Fruit fly (Drosophila melanogaster) whole organism, embryonic: ENCODE results near the gene dia.

Source experiments
- Atf-2 ChIP-seq: fragments of 200-800 bp; sonication (Bioruptor generic); optimal IDR thresholded peaks from 2 replicates; lab custom pipeline; 2016; ENCODE audit warnings: missing biosample characterization, missing genetic modification characterization
- Bgb ChIP-seq: fragments of 200-800 bp; sonication (Bioruptor generic); IDR thresholded peaks from 2 replicates; pipeline ENCODE4 v1.3.6; 2022; ENCODE audit warnings: missing biosample characterization, missing genetic modification characterization; ENCODE audit not compliant: partially characterized antibody
- C15 ChIP-seq: fragments of 200-800 bp; sonication (Bioruptor generic); IDR thresholded peaks from 3 replicates; pipeline ENCODE4 v1.3.6; 2022; ENCODE audit warnings: missing biosample characterization, missing genetic modification characterization
- CG10654 ChIP-seq: fragments of 200-800 bp; sonication (Bioruptor generic); optimal IDR thresholded peaks from 2 replicates; lab custom pipeline; 2016; ENCODE audit warnings: missing biosample characterization, missing genetic modification characterization
- CG10959 ChIP-seq: fragments of 200-800 bp; sonication (Bioruptor generic); IDR thresholded peaks from 2 replicates; pipeline ENCODE4 v1.3.6; 2022; ENCODE audit warnings: missing biosample characterization, missing genetic modification characterization
- CG12219 ChIP-seq: fragments of 200-800 bp; sonication (Bioruptor generic); optimal IDR thresholded peaks from 3 replicates; lab custom pipeline; 2018; ENCODE audit warnings: missing biosample characterization, mild to moderate bottlenecking, missing genetic modification characterization
- CG12299 ChIP-seq: fragments of 200-800 bp; sonication (Bioruptor generic); optimal IDR thresholded peaks from 2 replicates; lab custom pipeline; 2018; ENCODE audit warnings: missing biosample characterization, mild to moderate bottlenecking, missing genetic modification characterization
- CG14050 ChIP-seq: fragments of 200-800 bp; sonication (Bioruptor generic); IDR thresholded peaks from 3 replicates; pipeline ENCODE4 v1.3.6; 2022; ENCODE audit warnings: missing biosample characterization, missing genetic modification characterization
- CG1529 ChIP-seq: fragments of 200-800 bp; sonication (Bioruptor generic); optimal IDR thresholded peaks from 3 replicates; lab custom pipeline; 2018; ENCODE audit warnings: missing biosample characterization, missing genetic modification characterization
- CG16815 ChIP-seq: fragments of 200-800 bp; sonication (Bioruptor generic); optimal IDR thresholded peaks from 3 replicates; lab custom pipeline; 2017; ENCODE audit warnings: missing biosample characterization, mild to moderate bottlenecking, missing genetic modification characterization
- CG16863 ChIP-seq: fragments of 200-800 bp; sonication (Bioruptor generic); optimal IDR thresholded peaks from 3 replicates; lab custom pipeline; 2016; ENCODE audit warnings: missing biosample characterization, missing genetic modification characterization
- CG17328 ChIP-seq: fragments of 200-800 bp; sonication (Bioruptor generic); IDR thresholded peaks from 2 replicates; pipeline ENCODE4 v1.3.6; 2022; ENCODE audit warnings: missing biosample characterization, missing genetic modification characterization
- CG18262 ChIP-seq: fragments of 200-800 bp; optimal IDR thresholded peaks from 3 replicates; lab custom pipeline; 2019; ENCODE audit warnings: missing biosample characterization, mild to moderate bottlenecking, missing genetic modification characterization, moderate library complexity
- CG2875 ChIP-seq: fragments of 200-800 bp; sonication (Bioruptor generic); optimal IDR thresholded peaks from 2 replicates; lab custom pipeline; 2017; ENCODE audit warnings: missing biosample characterization, mild to moderate bottlenecking, missing genetic modification characterization, missing genetic modification reagents
- CG2889 ChIP-seq: fragments of 200-800 bp; sonication (Bioruptor generic); IDR thresholded peaks from 3 replicates; pipeline ENCODE4 v1.3.6; 2022; ENCODE audit warnings: missing biosample characterization, missing genetic modification characterization
- CG31365 ChIP-seq: fragments of 200-800 bp; sonication (Bioruptor generic); optimal IDR thresholded peaks from 2 replicates; lab custom pipeline; 2018; ENCODE audit warnings: missing biosample characterization, mild to moderate bottlenecking, missing genetic modification characterization
- CG33557 ChIP-seq: fragments of 200-800 bp; sonication (Bioruptor generic); optimal IDR thresholded peaks from 2 replicates; lab custom pipeline; 2019; ENCODE audit warnings: missing biosample characterization, mild to moderate bottlenecking, missing genetic modification characterization, moderate library complexity
- CG4707 ChIP-seq: fragments of 200-800 bp; sonication (Bioruptor generic); optimal IDR thresholded peaks from 2 replicates; lab custom pipeline; 2018; ENCODE audit warnings: missing biosample characterization, mild to moderate bottlenecking, missing genetic modification characterization, moderate library complexity
- CG6175 ChIP-seq: fragments of 200-800 bp; sonication (Bioruptor generic); IDR thresholded peaks from 3 replicates; pipeline ENCODE4 v1.3.6; 2022; ENCODE audit warnings: missing biosample characterization, missing genetic modification characterization
- CG8089 ChIP-seq: fragments of 200-800 bp; sonication (Bioruptor generic); optimal IDR thresholded peaks from 3 replicates; lab custom pipeline; 2016; ENCODE audit warnings: missing biosample characterization, missing genetic modification characterization
- CG8359 ChIP-seq: fragments of 200-800 bp; sonication (Bioruptor generic); optimal IDR thresholded peaks from 2 replicates; lab custom pipeline; 2017; ENCODE audit warnings: missing biosample characterization, mild to moderate bottlenecking, missing genetic modification characterization, borderline replicate concordance
- Dfd ChIP-seq, 2 experiments: fragments of >200 bp; optimal IDR thresholded peaks; 2 replicates each; lab custom pipeline; 2017; ENCODE audit warnings: missing biosample characterization in 2 of 2, missing genetic modification characterization in 2 of 2
- Eip74EF ChIP-seq, 2 experiments: fragments of 200-800 bp in 1 of 2; fragments of >200 bp in 1 of 2; sonication (Bioruptor generic) in 1 of 2; optimal IDR thresholded peaks; 2 replicates each; lab custom pipeline; 2017 to 2019; ENCODE audit warnings: missing biosample characterization in 2 of 2, missing genetic modification characterization in 2 of 2, mild to moderate bottlenecking in 1 of 2, moderate library complexity in 1 of 2
- Fer3 ChIP-seq: fragments of 200-800 bp; sonication (Bioruptor generic); optimal IDR thresholded peaks from 2 replicates; lab custom pipeline; 2018; ENCODE audit warnings: missing biosample characterization, mild to moderate bottlenecking, missing genetic modification characterization, moderate library complexity
- Gsc ChIP-seq: fragments of 200-800 bp; sonication (Bioruptor generic); IDR thresholded peaks from 2 replicates; pipeline ENCODE4 v1.3.6; 2022; ENCODE audit warnings: missing biosample characterization, missing genetic modification characterization
- Hr51 ChIP-seq, 2 experiments: fragments of 200-800 bp; sonication (Bioruptor generic); optimal IDR thresholded peaks; 2 replicates in 1 of 2; 3 replicates in 1 of 2; lab custom pipeline; 2016 to 2018; ENCODE audit warnings: missing biosample characterization in 2 of 2, missing genetic modification characterization in 2 of 2, mild to moderate bottlenecking in 1 of 2, moderate library complexity in 1 of 2
- Kr ChIP-seq: fragments of 200-800 bp; sonication (Bioruptor generic); optimal IDR thresholded peaks from 2 replicates; lab custom pipeline; 2017; ENCODE audit warnings: missing biosample characterization, mild to moderate bottlenecking, missing genetic modification characterization
- Lim3 ChIP-seq: fragments of 200-800 bp; sonication (Bioruptor generic); IDR thresholded peaks from 2 replicates; pipeline ENCODE4 v1.3.6; 2022; ENCODE audit warnings: missing biosample characterization, missing genetic modification characterization
- Sox102F ChIP-seq: fragments of 200-800 bp; sonication (Bioruptor generic); optimal IDR thresholded peaks from 2 replicates; lab custom pipeline; 2018; ENCODE audit warnings: missing biosample characterization, mild to moderate bottlenecking, missing genetic modification characterization, moderate library complexity
- ara ChIP-seq: fragments of 200-800 bp; sonication (Bioruptor generic); IDR thresholded peaks from 2 replicates; pipeline ENCODE4 v1.3.6; 2022; ENCODE audit warnings: missing biosample characterization, missing genetic modification characterization
- ash1 ChIP-seq: fragments of 200-800 bp; sonication (Bioruptor generic); optimal IDR thresholded peaks from 2 replicates; lab custom pipeline; 2018; ENCODE audit warnings: missing biosample characterization, mild to moderate bottlenecking, missing genetic modification characterization
- bbx ChIP-seq: fragments of 200-800 bp; sonication (Bioruptor generic); IDR thresholded peaks from 2 replicates; pipeline ENCODE4 v1.3.6; 2022; ENCODE audit warnings: missing biosample characterization, missing genetic modification characterization; ENCODE audit not compliant: partially characterized antibody
- bowl ChIP-seq: fragments of 200-800 bp; sonication (Bioruptor generic); IDR thresholded peaks from 2 replicates; pipeline ENCODE4 v1.3.6; 2022; ENCODE audit warnings: missing biosample characterization, missing genetic modification characterization
- cas ChIP-seq: fragments of 200-800 bp; sonication (Bioruptor generic); IDR thresholded peaks from 2 replicates; pipeline ENCODE4 v1.3.6; 2022; ENCODE audit warnings: missing biosample characterization, missing genetic modification characterization
- chn ChIP-seq: fragments of 200-800 bp; sonication (Bioruptor generic); optimal IDR thresholded peaks from 2 replicates; lab custom pipeline; 2016; ENCODE audit warnings: missing biosample characterization, missing genetic modification characterization
- gcm ChIP-seq: fragments of 200-800 bp; sonication (Bioruptor generic); optimal IDR thresholded peaks from 2 replicates; lab custom pipeline; 2019; ENCODE audit warnings: missing biosample characterization, mild to moderate bottlenecking, missing genetic modification characterization, moderate library complexity
- gcm2 ChIP-seq: fragments of 200-800 bp; sonication (Bioruptor generic); optimal IDR thresholded peaks from 2 replicates; lab custom pipeline; 2016; ENCODE audit warnings: missing biosample characterization, missing genetic modification characterization
- gro ChIP-seq: fragments of 200-800 bp; sonication (Bioruptor generic); optimal IDR thresholded peaks from 2 replicates; lab custom pipeline; 2016; ENCODE audit warnings: missing biosample characterization, missing genetic modification characterization
- luna ChIP-seq: fragments of 200-800 bp; sonication (Bioruptor generic); optimal IDR thresholded peaks from 2 replicates; lab custom pipeline; 2016; ENCODE audit warnings: missing biosample characterization, missing genetic modification characterization
- oc ChIP-seq: fragments of 200-800 bp; sonication (Bioruptor generic); optimal IDR thresholded peaks from 2 replicates; lab custom pipeline; 2018; ENCODE audit warnings: missing biosample characterization, mild to moderate bottlenecking, missing genetic modification characterization, moderate library complexity
- onecut ChIP-seq: fragments of 200-800 bp; sonication (Bioruptor generic); IDR thresholded peaks from 2 replicates; pipeline ENCODE4 v1.3.6; 2022; ENCODE audit warnings: missing biosample characterization, missing genetic modification characterization
- pita ChIP-seq: fragments of 200-800 bp; sonication (Bioruptor generic); optimal IDR thresholded peaks from 2 replicates; lab custom pipeline; 2017; ENCODE audit warnings: missing biosample characterization, mild to moderate bottlenecking, missing genetic modification characterization
- prd ChIP-seq, 3 experiments: fragments of >200 bp in 2 of 3; fragments of 200-800 bp in 1 of 3; sonication (Bioruptor generic) in 1 of 3; optimal IDR thresholded peaks in 2 of 3; IDR thresholded peaks in 1 of 3; 2 replicates in 2 of 3; 3 replicates in 1 of 3; pipeline versions ENCODE4 v1.3.6 to Lab custom; 2017 to 2022; ENCODE audit warnings: missing biosample characterization in 1 of 3, missing genetic modification characterization in 1 of 3
- ssp ChIP-seq: fragments of 200-800 bp; sonication (Bioruptor generic); IDR thresholded peaks from 2 replicates; pipeline ENCODE4 v1.3.6; 2022; ENCODE audit warnings: missing biosample characterization, missing genetic modification characterization
- trem ChIP-seq: fragments of 200-800 bp; optimal IDR thresholded peaks from 3 replicates; lab custom pipeline; 2019; ENCODE audit warnings: missing biosample characterization, mild to moderate bottlenecking, missing genetic modification characterization, moderate library complexity
- vvl ChIP-seq: fragments of 200-800 bp; sonication (Bioruptor generic); IDR thresholded peaks from 2 replicates; pipeline ENCODE4 v1.3.6; 2022; ENCODE audit warnings: missing biosample characterization, missing genetic modification characterization
- zen ChIP-seq: fragments of 200-800 bp; sonication (Bioruptor generic); optimal IDR thresholded peaks from 3 replicates; lab custom pipeline; 2018; ENCODE audit warnings: missing biosample characterization, mild to moderate bottlenecking, missing genetic modification characterization, moderate library complexity
- zfh1 ChIP-seq: fragments of 200-800 bp; sonication (Bioruptor generic); IDR thresholded peaks from 3 replicates; pipeline ENCODE4 v1.3.6; 2022; ENCODE audit warnings: missing biosample characterization, missing genetic modification characterization

dia gene

dm6 chr2L:20805624-20806339 is 47.8 kb downstream of the dia start (continued):
- no peak for TF ChIP-seq pita (GFP tag; lab: Kevin White, UChicago)
- peak; percentile 93 for TF ChIP-seq ara
- peak; percentile 2 for TF ChIP-seq luna
- TF ChIP-seq CG2889 (GFP tag; lab: Robert Waterston, UW) = peak; percentile 94
- TF ChIP-seq ssp (GFP tag; lab: Robert Waterston, UW) = peak; percentile 87
- peak; percentile 91 for TF ChIP-seq CG10654
- peak; percentile 86 for TF ChIP-seq trem (tag; lab: Kevin White, UChicago)
- peak; percentile 76 to 97 for TF ChIP-seq Hr51 (GFP tag; optimal IDR thresholded peaks at IDR 0.05; lab: Kevin White, UChicago)
- peak; percentile 84 for TF ChIP-seq CG8359 (GFP tag; lab: Kevin White, UChicago)
- TF ChIP-seq gcm (GFP tag; lab: Kevin White, UChicago) = peak; percentile 98
- no peak for TF ChIP-seq Kr (GFP tag; lab: Kevin White, UChicago)
- peak; percentile 97 for TF ChIP-seq Sox102F (GFP tag; lab: Kevin White, UChicago)
- peak; percentile 80 for TF ChIP-seq CG16863
- TF ChIP-seq CG6175 (GFP tag; lab: Robert Waterston, UW) = peak; percentile 86
- no peak for TF ChIP-seq Dfd (GFP tag; optimal IDR thresholded peaks at IDR 0.05; lab: Kevin White, UChicago)
- peak; percentile 96 for TF ChIP-seq CG18262 (tag; lab: Kevin White, UChicago)
- TF ChIP-seq CG33557 (GFP tag; lab: Kevin White, UChicago) = peak; percentile 78
- no peak for TF ChIP-seq prd (optimal IDR thresholded peaks at IDR 0.05; lab: Kevin White, UChicago)
- TF ChIP-seq prd (GFP tag; IDR thresholded peaks at IDR 0.05; lab: Robert Waterston, UW) = peak; percentile 96
- peak; percentile 75 for TF ChIP-seq Bgb
- peak; percentile 61 for TF ChIP-seq CG8089 (GFP tag; lab: Kevin White, UChicago)
- peak; percentile 75; the same call in 1 of the 2 replicates for TF ChIP-seq Gsc (GFP tag; lab: Robert Waterston, UW)
- peak; percentile 94 for TF ChIP-seq CG14050 (GFP tag; lab: Robert Waterston, UW)
- TF ChIP-seq Eip74EF (GFP tag; optimal IDR thresholded peaks at IDR 0.05; lab: Kevin White, UChicago) = peak in 1 of 2 experiments; percentile 94
- peak; percentile 91 for TF ChIP-seq CG10959 (GFP tag; lab: Robert Waterston, UW)
- TF ChIP-seq onecut (GFP tag; lab: Robert Waterston, UW) = peak; percentile 82
- TF ChIP-seq CG16815 (GFP tag; lab: Kevin White, UChicago) = peak; percentile 94
- TF ChIP-seq zfh1 (GFP tag; lab: Robert Waterston, UW) = peak; percentile 95
- TF ChIP-seq gro (GFP tag; lab: Kevin White, UChicago) = peak; percentile 51
- TF ChIP-seq C15 (GFP tag; lab: Robert Waterston, UW) = peak; percentile 90
- peak; percentile 69 for TF ChIP-seq Atf-2
- TF ChIP-seq Fer3 (tag; lab: Kevin White, UChicago) = peak; percentile 97
- peak; percentile 86 for TF ChIP-seq zen (tag; lab: Kevin White, UChicago)
- TF ChIP-seq CG31365 = peak; percentile 78
- peak; percentile 83 for TF ChIP-seq gcm2 (GFP tag; lab: Kevin White, UChicago)
- peak; percentile 79 for TF ChIP-seq CG4707 (GFP tag; lab: Kevin White, UChicago)
- peak; percentile 98 for TF ChIP-seq vvl (GFP tag; lab: Robert Waterston, UW)
- TF ChIP-seq Lim3 (GFP tag; lab: Robert Waterston, UW) = peak; percentile 89
- peak; percentile 96 for TF ChIP-seq CG12219
- peak; percentile 89 for TF ChIP-seq bowl (GFP tag; lab: Robert Waterston, UW)
- peak; percentile 96 for TF ChIP-seq oc
- peak; percentile 94 for TF ChIP-seq CG1529 (GFP tag; lab: Kevin White, UChicago)
- peak; percentile 63; the same call in 1 of the 2 replicates for TF ChIP-seq bbx
- peak; percentile 94 for TF ChIP-seq CG12299
- TF ChIP-seq CG17328 (GFP tag; lab: Robert Waterston, UW) = peak; percentile 95
- TF ChIP-seq CG2875 (GFP tag; lab: Kevin White, UChicago) = peak; percentile 95
- TF ChIP-seq cas = peak; percentile 85
- peak; percentile 68 for TF ChIP-seq ash1 (GFP tag; lab: Kevin White, UChicago)
- peak; percentile 88 for TF ChIP-seq chn (GFP tag; lab: Kevin White, UChicago)
